Worm (Caenorhabditis elegans) whole organism, L2 larva: ENCODE results near the gene pigx-1.

Source experiments
- ZK546.5 ChIP-seq: sonication (generic microtip); optimal IDR thresholded peaks from 2 replicates; lab custom pipeline; 2017; ENCODE audit warnings: missing biosample characterization, missing genetic modification characterization
- aly-2 ChIP-seq: fragments of 150-350 bp; optimal IDR thresholded peaks from 2 replicates; lab custom pipeline; 2014; ENCODE audit warnings: missing biosample characterization, missing genetic modification characterization
- ama-1 ChIP-seq: fragments of 150-350 bp; optimal IDR thresholded peaks from 2 replicates; lab custom pipeline; 2018; ENCODE audit warnings: inconsistent platforms
- ceh-82 ChIP-seq: fragments of 150-350 bp; optimal IDR thresholded peaks from 2 replicates; lab custom pipeline; 2014; ENCODE audit warnings: missing biosample characterization, missing genetic modification characterization
- gmeb-1 ChIP-seq: fragments of 150-350 bp; optimal IDR thresholded peaks from 2 replicates; lab custom pipeline; 2014; ENCODE audit warnings: missing biosample characterization, missing genetic modification characterization
- peb-1 ChIP-seq: fragments of 150-350 bp; optimal IDR thresholded peaks from 2 replicates; lab custom pipeline; 2014; ENCODE audit warnings: missing biosample characterization, missing genetic modification characterization
- skn-1 ChIP-seq: sonication (generic microtip); optimal IDR thresholded peaks from 2 replicates; lab custom pipeline; 2017; ENCODE audit warnings: missing biosample characterization, missing genetic modification characterization
- unc-62 ChIP-seq: fragments of 150-350 bp; optimal IDR thresholded peaks from 2 replicates; lab custom pipeline; 2014; ENCODE audit warnings: missing biosample characterization, missing genetic modification reagents, missing genetic modification characterization

DNA sequence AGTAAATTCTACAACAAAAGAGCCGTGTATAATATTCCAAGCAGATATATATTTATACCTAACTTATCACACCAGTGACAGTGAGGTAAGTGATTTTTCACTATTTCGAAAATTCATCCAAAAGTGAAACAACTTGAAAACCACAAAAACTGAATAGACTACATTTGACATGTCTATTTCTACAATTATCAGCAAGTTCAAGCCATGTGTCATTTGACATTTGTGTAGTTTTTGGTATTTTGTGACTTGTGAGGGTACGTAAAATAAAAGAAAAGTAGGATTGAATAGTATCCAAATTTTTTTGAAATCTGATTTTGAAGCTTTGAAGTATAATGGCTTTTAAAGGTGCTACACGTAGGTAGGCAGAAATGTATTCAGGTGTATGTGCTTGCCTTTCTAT is 29.4 kb upstream of the pigx-1 start:
- TF ChIP-seq aly-2 (tag; lab: Kevin White, UChicago) = no peak
- TF ChIP-seq ama-1 (lab: Kevin White, UChicago) = no peak
- TF ChIP-seq peb-1 (tag; lab: Kevin White, UChicago) = no peak
- no peak for TF ChIP-seq gmeb-1
- no peak for TF ChIP-seq unc-62 (GFP tag; lab: Kevin White, UChicago)
- no peak for TF ChIP-seq ZK546.5 (tag; lab: Kevin White, UChicago)
- no peak for TF ChIP-seq skn-1 (tag; lab: Kevin White, UChicago)
- no peak for TF ChIP-seq ceh-82 (tag; lab: Kevin White, UChicago)
